Fruit fly (Drosophila melanogaster) whole organism, wandering third instar larva: Measurements from ENCODE around the gene CG43400.

Source experiments
- Abd-B ChIP-seq: fragments of >200 bp; optimal IDR thresholded peaks from 2 replicates; lab custom pipeline; 2017; ENCODE audit warnings: missing biosample characterization, missing genetic modification characterization
- CG32264 ChIP-seq: fragments of 200-800 bp; sonication (Bioruptor generic); optimal IDR thresholded peaks from 2 replicates; lab custom pipeline; 2016; ENCODE audit warnings: missing biosample characterization, missing genetic modification characterization
- CG9705 ChIP-seq: fragments of 200-800 bp; sonication (Bioruptor generic); optimal IDR thresholded peaks from 2 replicates; lab custom pipeline; 2018; ENCODE audit warnings: missing biosample characterization, mild to moderate bottlenecking, missing genetic modification characterization
- CrebA ChIP-seq: fragments of 200-800 bp; sonication (Bioruptor generic); optimal IDR thresholded peaks from 2 replicates; lab custom pipeline; 2016; ENCODE audit warnings: missing biosample characterization, mild to moderate bottlenecking, missing genetic modification characterization, borderline replicate concordance
- Dfd ChIP-seq: fragments of >200 bp; optimal IDR thresholded peaks from 2 replicates; lab custom pipeline; 2017; ENCODE audit warnings: missing biosample characterization, missing genetic modification characterization
- Dif ChIP-seq: fragments of 200-275, 200-300 bp; sonication (Bioruptor generic); optimal IDR thresholded peaks from 2 replicates; lab custom pipeline; 2018; ENCODE audit warnings: missing biosample characterization, missing genetic modification characterization; ENCODE audit not compliant: partially characterized antibody
- GATAd ChIP-seq: sonication (Bioruptor generic); optimal IDR thresholded peaks from 2 replicates; lab custom pipeline; 2016; ENCODE audit warnings: missing biosample characterization, missing genetic modification characterization
- HLH106 ChIP-seq: fragments of 200-800 bp; optimal IDR thresholded peaks from 3 replicates; lab custom pipeline; 2019; ENCODE audit warnings: missing biosample characterization, mild to moderate bottlenecking, missing genetic modification characterization, moderate library complexity
- Hnf4 ChIP-seq: fragments of 200-800 bp; sonication (Bioruptor generic); optimal IDR thresholded peaks from 2 replicates; lab custom pipeline; 2016; ENCODE audit warnings: missing biosample characterization, mild to moderate bottlenecking, missing genetic modification characterization
- Hr78 ChIP-seq: fragments of >200 bp; optimal IDR thresholded peaks from 2 replicates; lab custom pipeline; 2017; ENCODE audit warnings: missing biosample characterization, missing genetic modification characterization
- Hr83 ChIP-seq: fragments of 200-300 bp; sonication (Bioruptor generic); optimal IDR thresholded peaks from 2 replicates; lab custom pipeline; 2016; ENCODE audit warnings: missing biosample characterization, mild to moderate bottlenecking, missing genetic modification characterization, moderate library complexity; ENCODE audit not compliant: poor library complexity, severe bottlenecking
- Jra ChIP-seq: sonication (Bioruptor generic); optimal IDR thresholded peaks from 2 replicates; lab custom pipeline; 2016; ENCODE audit warnings: missing biosample characterization, missing genetic modification characterization
- Mio ChIP-seq: sonication (Bioruptor generic); optimal IDR thresholded peaks from 2 replicates; lab custom pipeline; 2016; ENCODE audit warnings: missing biosample characterization, missing genetic modification characterization
- Myc ChIP-seq: fragments of >200 bp; optimal IDR thresholded peaks from 2 replicates; lab custom pipeline; 2017
- N ChIP-seq: fragments of >200 bp; optimal IDR thresholded peaks from 2 replicates; lab custom pipeline; 2018; ENCODE audit warnings: missing biosample characterization, missing external identifiers, missing genetic modification characterization
- OdsH ChIP-seq: fragments of 200-800 bp; sonication (Bioruptor generic); optimal IDR thresholded peaks from 2 replicates; lab custom pipeline; 2016; ENCODE audit warnings: missing biosample characterization, mild to moderate bottlenecking, missing genetic modification characterization
- Rel ChIP-seq, 2 experiments: fragments of 200-800 bp; sonication (Bioruptor generic) in 1 of 2; optimal IDR thresholded peaks; 2 replicates in 1 of 2; 3 replicates in 1 of 2; lab custom pipeline; 2016 to 2019; ENCODE audit warnings: mild to moderate bottlenecking in 2 of 2, missing biosample characterization in 2 of 2, missing genetic modification characterization in 2 of 2, moderate library complexity in 1 of 2
- Sp1 ChIP-seq: fragments of 200-800 bp; sonication (Bioruptor generic); optimal IDR thresholded peaks from 3 replicates; lab custom pipeline; 2019; ENCODE audit warnings: missing biosample characterization, mild to moderate bottlenecking, missing genetic modification characterization, moderate library complexity
- Vsx2 ChIP-seq: fragments of 200-300, 225-300 bp; sonication (Bioruptor generic); optimal IDR thresholded peaks from 2 replicates; lab custom pipeline; 2018; ENCODE audit warnings: missing biosample characterization, missing genetic modification characterization; ENCODE audit not compliant: partially characterized antibody
- br ChIP-seq: fragments of 200-800 bp; sonication (Bioruptor generic); optimal IDR thresholded peaks from 2 replicates; lab custom pipeline; 2016; ENCODE audit warnings: missing biosample characterization, missing genetic modification characterization
- brk ChIP-seq: fragments of 200-800 bp; sonication (Bioruptor generic); optimal IDR thresholded peaks from 2 replicates; lab custom pipeline; 2016; ENCODE audit warnings: missing biosample characterization, mild to moderate bottlenecking, missing genetic modification characterization
- dl ChIP-seq, 2 experiments: fragments of 175-275, 200-275 bp in 1 of 2; fragments of 200-275 bp in 1 of 2; sonication (Bioruptor generic); optimal IDR thresholded peaks; lab custom pipeline; 2018; ENCODE audit warnings: mild to moderate bottlenecking in 2 of 2, missing biosample characterization in 2 of 2, missing genetic modification characterization in 2 of 2, moderate library complexity in 2 of 2; ENCODE audit not compliant: partially characterized antibody in 2 of 2, insufficient read depth in 1 of 2
- dmrt93B ChIP-seq: fragments of 200-800 bp; sonication (Bioruptor generic); optimal IDR thresholded peaks from 2 replicates; lab custom pipeline; 2018; ENCODE audit warnings: missing biosample characterization, mild to moderate bottlenecking, missing genetic modification characterization
- dsf ChIP-seq: sonication (Bioruptor generic); optimal IDR thresholded peaks from 2 replicates; lab custom pipeline; 2016; ENCODE audit warnings: missing biosample characterization, missing genetic modification characterization, borderline replicate concordance
- ey ChIP-seq: fragments of 200-800 bp; sonication (Bioruptor generic); optimal IDR thresholded peaks from 2 replicates; lab custom pipeline; 2016; ENCODE audit warnings: missing biosample characterization, missing genetic modification characterization
- foxo ChIP-seq, 2 experiments: fragments of 200-800 bp; sonication (Bioruptor generic); optimal IDR thresholded peaks; 2 replicates in 1 of 2; 3 replicates in 1 of 2; lab custom pipeline; 2016 to 2017; ENCODE audit warnings: missing biosample characterization in 2 of 2, missing genetic modification characterization in 2 of 2
- fru ChIP-seq: fragments of 200-800 bp; sonication (Bioruptor generic); optimal IDR thresholded peaks from 3 replicates; lab custom pipeline; 2016; ENCODE audit warnings: missing biosample characterization, mild to moderate bottlenecking, missing genetic modification characterization
- h ChIP-seq: fragments of 200-800 bp; sonication (Bioruptor generic); optimal IDR thresholded peaks from 3 replicates; lab custom pipeline; 2016; ENCODE audit warnings: missing biosample characterization, mild to moderate bottlenecking, missing genetic modification characterization
- jim ChIP-seq: fragments of 175-275, 200-325 bp; sonication (Bioruptor generic); optimal IDR thresholded peaks from 2 replicates; lab custom pipeline; 2016; ENCODE audit warnings: missing biosample characterization, mild to moderate bottlenecking, missing genetic modification characterization
- lola ChIP-seq: fragments of >200 bp; optimal IDR thresholded peaks from 2 replicates; lab custom pipeline; 2017; ENCODE audit warnings: missing biosample characterization, missing genetic modification characterization
- pan ChIP-seq: fragments of >200 bp; optimal IDR thresholded peaks from 2 replicates; lab custom pipeline; 2017
- psq ChIP-seq: fragments of 200-800 bp; sonication (Bioruptor generic); optimal IDR thresholded peaks from 3 replicates; lab custom pipeline; 2017; ENCODE audit warnings: missing biosample characterization, mild to moderate bottlenecking, missing genetic modification characterization, moderate library complexity
- rgr ChIP-seq: fragments of 200-800 bp; sonication (Bioruptor generic); optimal IDR thresholded peaks from 3 replicates; lab custom pipeline; 2016; ENCODE audit warnings: missing biosample characterization, mild to moderate bottlenecking, missing genetic modification characterization
- sage ChIP-seq: fragments of 200-800 bp; sonication (Bioruptor generic); optimal IDR thresholded peaks from 2 replicates; lab custom pipeline; 2016; ENCODE audit warnings: missing biosample characterization, mild to moderate bottlenecking, missing genetic modification characterization
- sv ChIP-seq: fragments of 200-800 bp; sonication (Bioruptor generic); optimal IDR thresholded peaks from 3 replicates; lab custom pipeline; 2016; ENCODE audit warnings: missing biosample characterization, missing genetic modification characterization
- tai ChIP-seq: sonication (Bioruptor generic); optimal IDR thresholded peaks from 2 replicates; lab custom pipeline; 2016; ENCODE audit warnings: missing biosample characterization, missing genetic modification characterization
- usp ChIP-seq: fragments of >200 bp; optimal IDR thresholded peaks from 2 replicates; lab custom pipeline; 2017; ENCODE audit warnings: missing biosample characterization, missing genetic modification characterization
- woc ChIP-seq: sonication (Bioruptor generic); optimal IDR thresholded peaks from 2 replicates; lab custom pipeline; 2016; ENCODE audit warnings: missing biosample characterization, mild to moderate bottlenecking, missing genetic modification characterization

CG43400 gene

dm6 chr2L:8464107-8464582 is 26.4 kb upstream of the CG43400 start, which contains the start of gene prg:
prg (plus strand) TSS chr2L:8464488.
- TF ChIP-seq br (peak; percentile 28), dsf (GFP tag; lab: Kevin White, UChicago) (peak; percentile 15), CG9705 (GFP tag; lab: Kevin White, UChicago) (peak; percentile 44), GATAd (no peak), Myc (lab: Kevin White, UChicago) (peak; percentile 55), Dif (GFP tag; lab: Kevin White, UChicago) (no peak), pan (lab: Kevin White, UChicago) (no peak), tai (GFP tag; lab: Kevin White, UChicago) (peak; percentile 82), Abd-B (GFP tag; lab: Kevin White, UChicago) (no peak), Hr78 (GFP tag; lab: Kevin White, UChicago) (no peak), sv (peak; percentile 64), Dfd (no peak), dl (GFP tag; optimal IDR thresholded peaks at IDR 0.05; lab: Kevin White, UChicago; ENCODE audit: insufficient read depth in 1 of 2, partially characterized antibody in 2 of 2) (no peak), fru (peak; percentile 74), Hnf4 (peak; percentile 66), woc (GFP tag; lab: Kevin White, UChicago) (peak; percentile 84), usp (no peak), HLH106 (tag; lab: Kevin White, UChicago) (peak; percentile 64), dmrt93B (GFP tag; lab: Kevin White, UChicago) (no peak), sage (peak; percentile 32), N (GFP tag; lab: Kevin White, UChicago) (no peak), rgr (GFP tag; lab: Kevin White, UChicago) (peak; percentile 62), brk (GFP tag; lab: Kevin White, UChicago) (peak; percentile 51), OdsH (GFP tag; lab: Kevin White, UChicago) (peak; percentile 28), Mio (GFP tag; lab: Kevin White, UChicago) (no peak), foxo (GFP tag; optimal IDR thresholded peaks at IDR 0.05; lab: Kevin White, UChicago) (peak; percentile 40 to 76), Rel (GFP tag; optimal IDR thresholded peaks at IDR 0.05; lab: Kevin White, UChicago) (no peak), Rel (tag; optimal IDR thresholded peaks at IDR 0.05; lab: Kevin White, UChicago) (no peak), Sp1 (GFP tag; lab: Kevin White, UChicago) (peak; percentile 66), Jra (GFP tag; lab: Kevin White, UChicago) (peak; percentile 63), lola (GFP tag; lab: Kevin White, UChicago) (no peak), ey (GFP tag; lab: Kevin White, UChicago) (peak; percentile 45), CG32264 (peak; percentile 8), psq (peak; percentile 33), CrebA (GFP tag; lab: Kevin White, UChicago) (no peak), jim (GFP tag; lab: Kevin White, UChicago) (no peak), Vsx2 (no peak), Hr83 (GFP tag; lab: Kevin White, UChicago) (peak; percentile 40), h (GFP tag; lab: Kevin White, UChicago) (peak; percentile 78)

dm6 chr2L:8466643-8467042 is 23.9 kb upstream of the CG43400 start, which contains the start of gene dachs:
dachs (plus strand) TSS chr2L:8466817.
- TF ChIP-seq dmrt93B (GFP tag; lab: Kevin White, UChicago) (no peak), CG9705 (GFP tag; lab: Kevin White, UChicago) (no peak), Dif (GFP tag; lab: Kevin White, UChicago) (no peak), dl (GFP tag; optimal IDR thresholded peaks at IDR 0.05; lab: Kevin White, UChicago; ENCODE audit: insufficient read depth in 1 of 2, partially characterized antibody in 2 of 2) (no peak), Mio (GFP tag; lab: Kevin White, UChicago) (no peak), brk (GFP tag; lab: Kevin White, UChicago) (no peak)
